Worm (Caenorhabditis elegans) whole organism, L2 larva: Measurements from ENCODE around the gene C33F10.11.
"Not testable (repeated sequence)": the region's sequence is repeated elsewhere in the genome, so short reads cannot be mapped to it uniquely, and the experiment has no call there.

Source experiments
- C34F6.9 ChIP-seq: fragments of 150-350 bp; optimal IDR thresholded peaks from 2 replicates; lab custom pipeline; 2014; ENCODE audit warnings: missing biosample characterization, missing genetic modification characterization
- dmd-4 ChIP-seq: sonication (generic microtip); optimal IDR thresholded peaks from 2 replicates; lab custom pipeline; 2017; ENCODE audit warnings: missing biosample characterization, missing genetic modification characterization
- elt-3 ChIP-seq: sonication (generic microtip); optimal IDR thresholded peaks from 2 replicates; lab custom pipeline; 2017; ENCODE audit warnings: missing biosample characterization, missing genetic modification characterization
- mdl-1 ChIP-seq, 2 experiments: fragments of 150-350 bp in 1 of 2; sonication (generic microtip) in 1 of 2; optimal IDR thresholded peaks; 2 replicates each; lab custom pipeline; 2017; ENCODE audit warnings: missing biosample characterization in 2 of 2, missing genetic modification characterization in 2 of 2
- nhr-77 ChIP-seq: fragments of 150-350 bp; optimal IDR thresholded peaks from 2 replicates; lab custom pipeline; 2014; ENCODE audit warnings: missing biosample characterization, missing genetic modification characterization

- TF ChIP-seq elt-3; C34F6.9 (tag; lab: Kevin White, UChicago); mdl-1 (tag; optimal IDR thresholded peaks at IDR 0.05; lab: Kevin White, UChicago); dmd-4 (tag; lab: Kevin White, UChicago); nhr-77: not testable (repeated sequence)
Observed at ce11 chrII:4825133-4825532, 9.5 kb downstream of the C33F10.11 start, which contains the start of the genes C33F10.8 and msp-40.
